Fruit fly (Drosophila melanogaster) whole organism, embryonic: ENCODE data around the gene CG32202.

Experiments
- B-H2 ChIP-seq: fragments of 200-800 bp; sonication (Bioruptor generic); optimal IDR thresholded peaks from 2 replicates; lab custom pipeline; 2018; ENCODE audit warnings: missing biosample characterization, mild to moderate bottlenecking, missing genetic modification characterization
- CG10267 ChIP-seq: fragments of 200-800 bp; sonication (Bioruptor generic); optimal IDR thresholded peaks from 2 replicates; lab custom pipeline; 2018; ENCODE audit warnings: missing biosample characterization, mild to moderate bottlenecking, missing genetic modification characterization, moderate library complexity
- CG10654 ChIP-seq: fragments of 200-800 bp; sonication (Bioruptor generic); optimal IDR thresholded peaks from 2 replicates; lab custom pipeline; 2016; ENCODE audit warnings: missing biosample characterization, missing genetic modification characterization
- CG10979 ChIP-seq: fragments of 200-800 bp; sonication (Bioruptor generic); optimal IDR thresholded peaks from 2 replicates; lab custom pipeline; 2018; ENCODE audit warnings: missing biosample characterization, mild to moderate bottlenecking, missing genetic modification characterization, moderate library complexity
- CG11085 ChIP-seq: fragments of 200-800 bp; sonication (Bioruptor generic); IDR thresholded peaks from 2 replicates; pipeline ENCODE4 v1.3.6; 2022; ENCODE audit warnings: missing biosample characterization, missing genetic modification characterization
- CG11504 ChIP-seq: fragments of 200-800 bp; sonication (Bioruptor generic); optimal IDR thresholded peaks from 3 replicates; lab custom pipeline; 2019; ENCODE audit warnings: missing biosample characterization, mild to moderate bottlenecking, missing genetic modification characterization, moderate library complexity
- CG14710 ChIP-seq: fragments of 200-800 bp; sonication (Bioruptor generic); optimal IDR thresholded peaks from 3 replicates; lab custom pipeline; 2019; ENCODE audit warnings: missing biosample characterization, mild to moderate bottlenecking, missing genetic modification characterization, moderate library complexity
- CG18011 ChIP-seq: fragments of 200-800 bp; sonication (Bioruptor generic); optimal IDR thresholded peaks from 2 replicates; lab custom pipeline; 2017; ENCODE audit warnings: missing biosample characterization, missing genetic modification characterization, mild to moderate bottlenecking, moderate library complexity, missing genotype
- CG1832 ChIP-seq: fragments of 200-800 bp; sonication (Bioruptor generic); optimal IDR thresholded peaks from 2 replicates; lab custom pipeline; 2017; ENCODE audit warnings: missing biosample characterization, mild to moderate bottlenecking, missing genetic modification characterization, inconsistent platforms
- CG2116 ChIP-seq: fragments of 200-800 bp; sonication (Bioruptor generic); optimal IDR thresholded peaks from 3 replicates; lab custom pipeline; 2018; ENCODE audit warnings: missing biosample characterization, mild to moderate bottlenecking, missing genetic modification characterization
- CG2199 ChIP-seq: fragments of 200-800 bp; sonication (Bioruptor generic); IDR thresholded peaks from 3 replicates; pipeline ENCODE4 v1.3.6; 2022; ENCODE audit warnings: missing biosample characterization, missing genetic modification characterization
- CG31365 ChIP-seq: fragments of 200-800 bp; sonication (Bioruptor generic); optimal IDR thresholded peaks from 2 replicates; lab custom pipeline; 2018; ENCODE audit warnings: missing biosample characterization, mild to moderate bottlenecking, missing genetic modification characterization
- CG31441 ChIP-seq: fragments of 200-800 bp; sonication (Bioruptor generic); IDR thresholded peaks from 2 replicates; pipeline ENCODE4 v1.3.6; 2022; ENCODE audit warnings: missing biosample characterization, missing genetic modification characterization
- CG8924 ChIP-seq: fragments of 200-800 bp; optimal IDR thresholded peaks from 3 replicates; lab custom pipeline; 2019; ENCODE audit warnings: missing biosample characterization, mild to moderate bottlenecking, missing genetic modification characterization, moderate library complexity
- CG9609 ChIP-seq: fragments of 200-800 bp; sonication (Bioruptor generic); optimal IDR thresholded peaks from 3 replicates; lab custom pipeline; 2016; ENCODE audit warnings: missing biosample characterization, missing genetic modification characterization
- D19B ChIP-seq: fragments of 200-800 bp; sonication (Bioruptor generic); optimal IDR thresholded peaks from 2 replicates; lab custom pipeline; 2017; ENCODE audit warnings: missing biosample characterization, mild to moderate bottlenecking, missing genetic modification characterization
- Dbx ChIP-seq: fragments of 200-800 bp; sonication (Bioruptor generic); IDR thresholded peaks from 3 replicates; pipeline ENCODE4 v1.3.6; 2022; ENCODE audit warnings: missing biosample characterization, missing genetic modification characterization
- Dip2 ChIP-seq: fragments of 200-800 bp; sonication (Bioruptor generic); IDR thresholded peaks from 2 replicates; pipeline ENCODE4 v1.3.6; 2022; ENCODE audit warnings: missing biosample characterization, missing genetic modification characterization
- Doc2 ChIP-seq: fragments of 200-800 bp; sonication (Bioruptor generic); IDR thresholded peaks from 2 replicates; pipeline ENCODE4 v1.3.6; 2022; ENCODE audit warnings: missing biosample characterization, missing genetic modification characterization
- Jarid2 ChIP-seq: fragments of 200-800 bp; sonication (Bioruptor generic); optimal IDR thresholded peaks from 3 replicates; lab custom pipeline; 2017; ENCODE audit warnings: mild to moderate bottlenecking, missing biosample characterization, missing genetic modification reagents, missing genetic modification characterization
- Myb ChIP-seq: fragments of 200-800 bp; sonication (Bioruptor generic); optimal IDR thresholded peaks from 2 replicates; lab custom pipeline; 2016; ENCODE audit warnings: missing biosample characterization, missing genetic modification characterization
- Ptx1 ChIP-seq: fragments of 200-800 bp; sonication (Bioruptor generic); IDR thresholded peaks from 2 replicates; pipeline ENCODE4 v1.3.6; 2022; ENCODE audit warnings: missing biosample characterization, missing genetic modification characterization
- Side ChIP-seq: fragments of 200-800 bp; sonication (Bioruptor generic); optimal IDR thresholded peaks from 2 replicates; lab custom pipeline; 2016; ENCODE audit warnings: missing biosample characterization, missing genetic modification characterization
- Sox102F ChIP-seq: fragments of 200-800 bp; sonication (Bioruptor generic); optimal IDR thresholded peaks from 2 replicates; lab custom pipeline; 2018; ENCODE audit warnings: missing biosample characterization, mild to moderate bottlenecking, missing genetic modification characterization, moderate library complexity
- Sry-δ ChIP-seq: fragments of 200-800 bp; sonication (Bioruptor generic); optimal IDR thresholded peaks from 2 replicates; lab custom pipeline; 2016; ENCODE audit warnings: missing biosample characterization, missing genetic modification characterization
- Tbp ChIP-seq: fragments of >200 bp; optimal IDR thresholded peaks from 2 replicates; lab custom pipeline; 2018; ENCODE audit warnings: missing biosample characterization, missing genetic modification characterization
- Usf ChIP-seq: fragments of 200-800 bp; sonication (Bioruptor generic); optimal IDR thresholded peaks from 2 replicates; lab custom pipeline; 2017; ENCODE audit warnings: missing genotype, missing biosample characterization, missing genetic modification characterization
- abd-A ChIP-seq: fragments of 200-800 bp; sonication (Bioruptor generic); optimal IDR thresholded peaks from 3 replicates; lab custom pipeline; 2019; ENCODE audit warnings: missing biosample characterization, mild to moderate bottlenecking, missing genetic modification characterization, moderate library complexity
- ase ChIP-seq: fragments of 200-800 bp; sonication (Bioruptor generic); IDR thresholded peaks from 3 replicates; pipeline ENCODE4 v1.3.6; 2022; ENCODE audit warnings: missing biosample characterization, missing genetic modification characterization
- ash1 ChIP-seq: fragments of 200-800 bp; sonication (Bioruptor generic); optimal IDR thresholded peaks from 2 replicates; lab custom pipeline; 2018; ENCODE audit warnings: missing biosample characterization, mild to moderate bottlenecking, missing genetic modification characterization
- bsh ChIP-seq, 2 experiments: fragments of 200-800 bp; sonication (Bioruptor generic); optimal IDR thresholded peaks; 2 replicates each; lab custom pipeline; 2017 to 2018; ENCODE audit warnings: mild to moderate bottlenecking in 2 of 2, missing biosample characterization in 2 of 2, missing genetic modification characterization in 2 of 2, moderate library complexity in 1 of 2
- dati ChIP-seq: fragments of 200-800 bp; sonication (Bioruptor generic); IDR thresholded peaks from 2 replicates; pipeline ENCODE4 v1.3.6; 2022; ENCODE audit warnings: missing biosample characterization, missing genetic modification characterization
- dmrt11E ChIP-seq: fragments of 200-800 bp; sonication (Bioruptor generic); optimal IDR thresholded peaks from 3 replicates; lab custom pipeline; 2018; ENCODE audit warnings: missing biosample characterization, mild to moderate bottlenecking, missing genetic modification characterization, moderate library complexity
- hbn ChIP-seq: fragments of 200-800 bp; sonication (Bioruptor generic); IDR thresholded peaks from 2 replicates; pipeline ENCODE4 v1.3.6; 2022; ENCODE audit warnings: missing biosample characterization, missing genetic modification characterization; ENCODE audit not compliant: partially characterized antibody
- insv ChIP-seq, 2 experiments: fragments of 200-800 bp; sonication (Bioruptor generic); optimal IDR thresholded peaks; 3 replicates each; lab custom pipeline; 2016 to 2018; ENCODE audit warnings: missing biosample characterization in 2 of 2, missing genetic modification characterization in 2 of 2
- knrl ChIP-seq: fragments of 200-800 bp; sonication (Bioruptor generic); IDR thresholded peaks from 3 replicates; pipeline ENCODE4 v1.3.6; 2022; ENCODE audit warnings: missing biosample characterization, missing genetic modification characterization; ENCODE audit not compliant: partially characterized antibody
- lov ChIP-seq, 2 experiments: fragments of 200-800 bp in 1 of 2; fragments of >200 bp in 1 of 2; sonication (Bioruptor generic) in 1 of 2; IDR thresholded peaks in 1 of 2; optimal IDR thresholded peaks in 1 of 2; 2 replicates in 1 of 2; 3 replicates in 1 of 2; pipeline versions ENCODE4 v1.3.6 to Lab custom; 2017 to 2022; ENCODE audit warnings: missing biosample characterization in 1 of 2, missing genetic modification characterization in 1 of 2
- maf-S ChIP-seq: fragments of 200-800 bp; sonication (Bioruptor generic); optimal IDR thresholded peaks from 2 replicates; lab custom pipeline; 2016; ENCODE audit warnings: missing biosample characterization, missing genetic modification characterization
- phol ChIP-seq: fragments of 200-800 bp; sonication (Bioruptor generic); optimal IDR thresholded peaks from 3 replicates; lab custom pipeline; 2018; ENCODE audit warnings: missing biosample characterization, mild to moderate bottlenecking, missing genetic modification characterization, moderate library complexity
- prd ChIP-seq, 3 experiments: fragments of >200 bp in 2 of 3; fragments of 200-800 bp in 1 of 3; sonication (Bioruptor generic) in 1 of 3; optimal IDR thresholded peaks in 2 of 3; IDR thresholded peaks in 1 of 3; 2 replicates in 2 of 3; 3 replicates in 1 of 3; pipeline versions ENCODE4 v1.3.6 to Lab custom; 2017 to 2022; ENCODE audit warnings: missing biosample characterization in 1 of 3, missing genetic modification characterization in 1 of 3
- pzg ChIP-seq: fragments of 200-800 bp; sonication (Bioruptor generic); optimal IDR thresholded peaks from 3 replicates; lab custom pipeline; 2018; ENCODE audit warnings: missing biosample characterization, mild to moderate bottlenecking, missing genetic modification characterization, moderate library complexity
- shn ChIP-seq: fragments of 200-800 bp; sonication (Bioruptor generic); optimal IDR thresholded peaks from 3 replicates; lab custom pipeline; 2016; ENCODE audit warnings: missing biosample characterization, missing genetic modification characterization
- sim ChIP-seq: fragments of 200-800 bp; sonication (Bioruptor generic); IDR thresholded peaks from 2 replicates; pipeline ENCODE4 v1.3.6; 2022; ENCODE audit warnings: missing biosample characterization, missing genetic modification characterization
- sr ChIP-seq: fragments of 200-800 bp; sonication (Bioruptor generic); IDR thresholded peaks from 3 replicates; pipeline ENCODE4 v1.3.6; 2022; ENCODE audit warnings: missing biosample characterization, missing genetic modification characterization
- tx ChIP-seq: fragments of 200-800 bp; sonication (Bioruptor generic); optimal IDR thresholded peaks from 2 replicates; lab custom pipeline; 2016; ENCODE audit warnings: missing biosample characterization, missing genetic modification characterization
- wdn ChIP-seq: fragments of 200-800 bp; sonication (Bioruptor generic); IDR thresholded peaks from 2 replicates; pipeline ENCODE4 v1.3.6; 2022; ENCODE audit warnings: missing biosample characterization, missing genetic modification characterization
- wor ChIP-seq: fragments of 200-800 bp; sonication (Bioruptor generic); IDR thresholded peaks from 2 replicates; pipeline ENCODE4 v1.3.6; 2022; ENCODE audit warnings: missing biosample characterization, missing genetic modification characterization
- yki ChIP-seq: fragments of >200 bp; optimal IDR thresholded peaks from 3 replicates; lab custom pipeline; 2018

CG32202 gene

dm6 chr3L:18683846-18684245, 1.9 kb downstream of the CG32202 start, which contains the start of gene Chmp1 (continued):
- TF ChIP-seq CG9609 (GFP tag; lab: Kevin White, UChicago) (no peak), Jarid2 (GFP tag; lab: Kevin White, UChicago) (no peak), CG11504 (tag; lab: Kevin White, UChicago) (peak; percentile 29), CG8924 (tag; lab: Kevin White, UChicago) (no peak), Usf (GFP tag; lab: Kevin White, UChicago) (no peak), prd (optimal IDR thresholded peaks at IDR 0.05; lab: Kevin White, UChicago) (no peak), prd (GFP tag; IDR thresholded peaks at IDR 0.05; lab: Robert Waterston, UW) (no peak), phol (no peak), dmrt11E (tag; lab: Kevin White, UChicago) (no peak), dati (GFP tag; lab: Robert Waterston, UW) (no peak), Tbp (no peak), CG2199 (GFP tag; lab: Robert Waterston, UW) (no peak), CG1832 (GFP tag; lab: Kevin White, UChicago) (no peak), CG14710 (tag; lab: Kevin White, UChicago) (no peak), maf-S (GFP tag; lab: Kevin White, UChicago) (no peak), CG2116 (GFP tag; lab: Kevin White, UChicago) (no peak), ase (GFP tag; lab: Robert Waterston, UW) (no peak), Ptx1 (GFP tag; lab: Robert Waterston, UW) (no peak), shn (GFP tag; lab: Kevin White, UChicago) (no peak), tx (GFP tag; lab: Kevin White, UChicago) (no peak), Dbx (GFP tag; lab: Robert Waterston, UW) (no peak), D19B (GFP tag; lab: Kevin White, UChicago) (no peak), insv (GFP tag; optimal IDR thresholded peaks at IDR 0.05; lab: Kevin White, UChicago) (peak in 1 of 2 experiments; percentile 93), hbn (no peak), ash1 (GFP tag; lab: Kevin White, UChicago) (no peak), pzg (GFP tag; lab: Kevin White, UChicago) (peak; percentile 51), knrl (GFP tag; lab: Robert Waterston, UW) (no peak; the same call in 2 of the 3 replicates), Myb (GFP tag; lab: Kevin White, UChicago) (no peak), yki (lab: Kevin White, UChicago) (no peak), bsh (GFP tag; optimal IDR thresholded peaks at IDR 0.05; lab: Kevin White, UChicago) (no peak), abd-A (tag; lab: Kevin White, UChicago) (no peak), CG10979 (no peak), sr (GFP tag; lab: Robert Waterston, UW) (no peak), lov (optimal IDR thresholded peaks at IDR 0.05; lab: Kevin White, UChicago) (no peak), lov (GFP tag; IDR thresholded peaks at IDR 0.05; lab: Robert Waterston, UW) (no peak), CG31441 (GFP tag; lab: Robert Waterston, UW) (no peak), sim (GFP tag; lab: Robert Waterston, UW) (no peak), wor (GFP tag; lab: Robert Waterston, UW) (no peak), CG10267 (tag; lab: Kevin White, UChicago) (peak; percentile 1), Side (GFP tag; lab: Kevin White, UChicago) (no peak), Sry-δ (GFP tag; lab: Kevin White, UChicago) (no peak), Doc2 (GFP tag; lab: Robert Waterston, UW) (no peak), CG11085 (GFP tag; lab: Robert Waterston, UW) (no peak), wdn (no peak), CG10654 (GFP tag; lab: Kevin White, UChicago) (no peak), CG31365 (no peak), CG18011 (GFP tag; lab: Kevin White, UChicago) (peak; percentile 47), B-H2 (GFP tag; lab: Kevin White, UChicago) (no peak), Sox102F (GFP tag; lab: Kevin White, UChicago) (no peak), Dip2 (GFP tag; lab: Robert Waterston, UW) (no peak)
